Worm (Caenorhabditis elegans) whole organism, young adult: Measurements from ENCODE around the gene unc-22.

Experiments used
- F49E8.2 ChIP-seq: sonication (generic microtip); optimal IDR thresholded peaks from 3 replicates; lab custom pipeline; 2017; ENCODE audit warnings: missing genetic modification characterization, mild to moderate bottlenecking, missing compliant biosample characterization, antibody characterized with exemption, moderate library complexity; ENCODE audit not compliant: insufficient read depth
- F57A8.1 ChIP-seq: fragments of 200-800 bp; sonication (Bioruptor generic); optimal IDR thresholded peaks from 2 replicates; lab custom pipeline; 2018; ENCODE audit warnings: mild to moderate bottlenecking, missing genetic modification characterization, moderate library complexity, missing compliant biosample characterization
- T26A5.8 ChIP-seq: sonication (generic microtip); optimal IDR thresholded peaks from 2 replicates; lab custom pipeline; 2016; ENCODE audit warnings: missing genetic modification characterization, missing compliant biosample characterization
- ceh-100 ChIP-seq: fragments of 200-800 bp; sonication (Bioruptor generic); IDR thresholded peaks from 2 replicates; pipeline ENCODE4 v1.3.6; 2022; ENCODE audit warnings: missing genetic modification reagents, missing genetic modification characterization, missing compliant biosample characterization
- dox-1 ChIP-seq: fragments of 200-800 bp; sonication (Bioruptor generic); IDR thresholded peaks from 2 replicates; pipeline ENCODE4 v1.3.6; 2022; ENCODE audit warnings: missing genetic modification reagents, missing genetic modification characterization, missing compliant biosample characterization
- dpl-1 ChIP-seq: fragments of 150-350 bp; optimal IDR thresholded peaks from 2 replicates; lab custom pipeline; 2014; ENCODE audit warnings: missing biosample characterization, missing genetic modification reagents, missing genetic modification characterization
- mes-4 ChIP-seq: sonication (generic microtip); optimal IDR thresholded peaks from 2 replicates; lab custom pipeline; 2016; ENCODE audit warnings: missing genotype, missing genetic modification characterization, missing compliant biosample characterization
- snpc-1.3 ChIP-seq: sonication (generic microtip); optimal IDR thresholded peaks from 2 replicates; lab custom pipeline; 2017; ENCODE audit warnings: missing genetic modification characterization, mild to moderate bottlenecking, missing compliant biosample characterization, antibody characterized with exemption, moderate library complexity, missing genotype, missing genetic modification reagents; ENCODE audit not compliant: insufficient read depth
- somi-1 ChIP-seq: fragments of 200-800 bp; sonication (Bioruptor generic); optimal IDR thresholded peaks from 2 replicates; lab custom pipeline; 2018; ENCODE audit warnings: mild to moderate bottlenecking, missing genetic modification characterization, missing compliant biosample characterization
- unc-130 ChIP-seq: sonication (generic microtip); optimal IDR thresholded peaks from 2 replicates; lab custom pipeline; 2016; ENCODE audit warnings: missing genetic modification reagents, missing genetic modification characterization, missing compliant biosample characterization
- unc-62 ChIP-seq: fragments of 150-350 bp; optimal IDR thresholded peaks from 2 replicates; lab custom pipeline; 2014; ENCODE audit warnings: missing biosample characterization, missing genetic modification reagents, missing genetic modification characterization
- zim-3 ChIP-seq: sonication (generic microtip); optimal IDR thresholded peaks from 2 replicates; lab custom pipeline; 2017; ENCODE audit warnings: mild to moderate bottlenecking, missing genetic modification characterization, moderate library complexity, missing compliant biosample characterization
- ztf-3 ChIP-seq: fragments of 200-800 bp; sonication (Bioruptor generic); optimal IDR thresholded peaks from 2 replicates; lab custom pipeline; 2018; ENCODE audit warnings: mild to moderate bottlenecking, missing genetic modification characterization, missing compliant biosample characterization

DNA sequence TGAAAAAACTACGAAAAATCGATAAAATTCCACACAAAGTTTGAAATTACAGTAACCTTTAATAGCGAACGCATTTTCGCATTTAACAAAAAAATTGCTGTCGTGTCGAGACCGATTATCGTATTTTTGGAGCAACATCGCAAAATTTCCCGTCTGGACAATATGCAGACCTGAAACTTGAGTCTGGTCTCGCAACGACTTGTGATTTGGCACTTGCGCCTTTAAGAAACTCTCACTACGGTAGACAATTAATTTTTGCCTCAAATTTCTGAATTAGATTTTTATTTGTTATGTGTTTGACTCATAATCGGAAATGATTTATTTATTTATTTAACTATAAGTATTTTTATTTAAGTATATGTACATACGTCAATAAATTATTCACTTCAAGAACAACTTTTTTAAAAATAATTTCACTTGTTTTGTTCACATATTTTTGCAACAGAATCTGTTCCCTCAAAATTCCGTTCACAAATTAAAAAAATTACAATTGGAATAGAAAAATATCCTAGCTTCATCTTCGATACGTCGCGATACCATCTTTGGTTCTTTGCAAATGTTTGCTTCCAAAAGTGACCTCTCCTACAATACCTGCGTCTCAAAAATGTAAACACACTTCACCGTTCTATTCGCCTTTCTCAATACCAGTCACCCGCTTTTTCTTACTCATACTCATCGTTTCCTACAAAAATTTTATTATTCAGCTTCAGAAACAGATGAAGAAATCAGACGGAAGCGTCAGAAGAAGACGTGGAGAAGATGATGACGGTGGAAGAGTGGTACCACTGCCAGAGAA lies 36.9 kb upstream of the unc-22 start, which contains the start of gene T12G3.4:
- TF ChIP-seq T26A5.8 (tag; lab: Kevin White, UChicago) (no peak), ztf-3 (no peak), F49E8.2 (no peak), snpc-1.3 (tag; lab: Kevin White, UChicago) (no peak), ceh-100 (GFP tag; lab: Robert Waterston, UW) (no peak), somi-1 (GFP tag; lab: Kevin White, UChicago) (no peak), mes-4 (tag; lab: Kevin White, UChicago) (no peak), dpl-1 (GFP tag; lab: Kevin White, UChicago) (no peak), dox-1 (no peak), unc-130 (GFP tag; lab: Kevin White, UChicago) (no peak), zim-3 (tag; lab: Kevin White, UChicago) (no peak), unc-62 (GFP tag; lab: Kevin White, UChicago) (no peak), F57A8.1 (GFP tag; lab: Kevin White, UChicago) (no peak)
